Worm (Caenorhabditis elegans): ENCODE measurements around the gene T07A5.7.

ce11 chrIII:10336109-10336508, 25.2 kb upstream of the T07A5.7 start:
- TF ChIP-seq snpc-4 (tag; optimal IDR thresholded peaks at IDR 0.05) (no peak), mls-2 (tag; optimal IDR thresholded peaks at IDR 0.05) (no peak), bed-3 (GFP tag; optimal IDR thresholded peaks at IDR 0.05) (no peak), blmp-1 (tag; optimal IDR thresholded peaks at IDR 0.05) (no peak), pha-4 (tag; optimal IDR thresholded peaks at IDR 0.05) (no peak), ces-1 (GFP tag; optimal IDR thresholded peaks at IDR 0.05) (no peak), nhr-237 (tag; optimal IDR thresholded peaks at IDR 0.05) (no peak), elt-1 (tag; optimal IDR thresholded peaks at IDR 0.05; ENCODE audit: borderline replicate concordance, insufficient read depth) (no peak), nhr-28 (tag; optimal IDR thresholded peaks at IDR 0.05) (no peak)
